Worm (Caenorhabditis elegans) whole organism, young adult: ENCODE data around the gene srsx-25.

Experiments used
- B0336.3 ChIP-seq: fragments of 200-800 bp; sonication (Bioruptor generic); IDR thresholded peaks from 2 replicates; pipeline ENCODE4 v1.3.6; 2022; ENCODE audit warnings: missing genetic modification characterization, missing compliant biosample characterization
- D2030.7 ChIP-seq: fragments of 200-800 bp; sonication (Bioruptor generic); IDR thresholded peaks from 2 replicates; pipeline ENCODE4 v1.3.6; 2022; ENCODE audit warnings: missing genetic modification reagents, missing genetic modification characterization, missing compliant biosample characterization
- F22D6.2 ChIP-seq: sonication (generic microtip); optimal IDR thresholded peaks from 2 replicates; lab custom pipeline; 2016; ENCODE audit warnings: mild to moderate bottlenecking, missing genetic modification characterization, missing compliant biosample characterization
- F23B12.7 ChIP-seq: sonication (generic microtip); optimal IDR thresholded peaks from 2 replicates; lab custom pipeline; 2017; ENCODE audit warnings: missing genetic modification characterization, mild to moderate bottlenecking, missing compliant biosample characterization, antibody characterized with exemption, moderate library complexity; ENCODE audit not compliant: insufficient read depth
- F33H1.4 ChIP-seq: fragments of 200-800 bp; sonication (Bioruptor generic); IDR thresholded peaks from 2 replicates; pipeline ENCODE4 v1.3.6; 2022; ENCODE audit warnings: missing genetic modification reagents, missing genetic modification characterization, missing compliant biosample characterization
- F52B5.7 ChIP-seq: sonication (generic microtip); optimal IDR thresholded peaks from 2 replicates; lab custom pipeline; 2016; ENCODE audit warnings: mild to moderate bottlenecking, missing genetic modification characterization, missing compliant biosample characterization
- F55B11.4 ChIP-seq: sonication (generic microtip); optimal IDR thresholded peaks from 2 replicates; lab custom pipeline; 2016; ENCODE audit warnings: missing compliant biosample characterization, missing genetic modification characterization, borderline replicate concordance; ENCODE audit not compliant: insufficient read depth
- K12H6.12 ChIP-seq: fragments of 200-800 bp; sonication (Bioruptor generic); optimal IDR thresholded peaks from 2 replicates; lab custom pipeline; 2018; ENCODE audit warnings: mild to moderate bottlenecking, missing genetic modification characterization, missing compliant biosample characterization
- Y67H2A.10 ChIP-seq: fragments of 200-800 bp; sonication (Bioruptor generic); conservative IDR thresholded peaks from 2 replicates; pipeline ENCODE4 v1.3.6; 2022; ENCODE audit warnings: missing genetic modification reagents, missing genetic modification characterization, missing compliant biosample characterization
- ZK185.1 ChIP-seq: sonication (generic microtip); optimal IDR thresholded peaks from 2 replicates; lab custom pipeline; 2016; ENCODE audit warnings: mild to moderate bottlenecking, missing genetic modification characterization, missing compliant biosample characterization; ENCODE audit not compliant: poor library complexity, severe bottlenecking
- akir-1 ChIP-seq: fragments of 200-800 bp; sonication (Bioruptor generic); optimal IDR thresholded peaks from 2 replicates; lab custom pipeline; 2018; ENCODE audit warnings: mild to moderate bottlenecking, missing genetic modification characterization, moderate library complexity, missing compliant biosample characterization
- ama-1 ChIP-seq, 3 experiments: fragments of 150-350 bp in 1 of 3; sonication (generic microtip) in 2 of 3; optimal IDR thresholded peaks; 2 replicates each; lab custom pipeline; 2014 to 2018; ENCODE audit warnings: missing biosample characterization in 2 of 3, missing genetic modification characterization in 2 of 3, missing genetic modification reagents in 2 of 3
- attf-3 ChIP-seq: fragments of 200-800 bp; sonication (Bioruptor generic); conservative IDR thresholded peaks from 2 replicates; pipeline ENCODE4 v1.3.6; 2022; ENCODE audit warnings: missing genetic modification reagents, missing genetic modification characterization, missing compliant biosample characterization
- attf-6 ChIP-seq: fragments of 200-800 bp; sonication (Bioruptor generic); IDR thresholded peaks from 2 replicates; pipeline ENCODE4 v1.3.6; 2022; ENCODE audit warnings: missing genetic modification reagents, missing genetic modification characterization, missing compliant biosample characterization
- bed-1 ChIP-seq: fragments of 200-800 bp; sonication (Bioruptor generic); IDR thresholded peaks from 2 replicates; pipeline ENCODE4 v1.3.6; 2022; ENCODE audit warnings: missing genetic modification reagents, missing genetic modification characterization, missing compliant biosample characterization
- ceh-100 ChIP-seq: fragments of 200-800 bp; sonication (Bioruptor generic); IDR thresholded peaks from 2 replicates; pipeline ENCODE4 v1.3.6; 2022; ENCODE audit warnings: missing genetic modification reagents, missing genetic modification characterization, missing compliant biosample characterization
- ceh-27 ChIP-seq: fragments of 200-800 bp; sonication (Bioruptor generic); optimal IDR thresholded peaks from 2 replicates; lab custom pipeline; 2018; ENCODE audit warnings: mild to moderate bottlenecking, missing genetic modification characterization, moderate library complexity, missing compliant biosample characterization
- ceh-58 ChIP-seq: fragments of 200-800 bp; sonication (Bioruptor generic); IDR thresholded peaks from 2 replicates; pipeline ENCODE4 v1.3.6; 2022; ENCODE audit warnings: missing genetic modification characterization, missing compliant biosample characterization
- dpff-1 ChIP-seq: sonication (generic microtip); optimal IDR thresholded peaks from 2 replicates; lab custom pipeline; 2017; ENCODE audit warnings: mild to moderate bottlenecking, missing genetic modification characterization, missing compliant biosample characterization
- dpl-1 ChIP-seq: fragments of 150-350 bp; optimal IDR thresholded peaks from 2 replicates; lab custom pipeline; 2014; ENCODE audit warnings: missing biosample characterization, missing genetic modification reagents, missing genetic modification characterization
- efl-1 ChIP-seq: fragments of 150-350 bp; optimal IDR thresholded peaks from 2 replicates; lab custom pipeline; 2014; ENCODE audit warnings: missing biosample characterization, missing genetic modification reagents, missing genetic modification characterization
- ekl-4 ChIP-seq: fragments of 200-800 bp; sonication (Bioruptor generic); IDR thresholded peaks from 2 replicates; pipeline ENCODE4 v1.3.6; 2022; ENCODE audit warnings: missing genetic modification reagents, missing genetic modification characterization, missing compliant biosample characterization
- gei-17 ChIP-seq: fragments of 200-800 bp; sonication (Bioruptor generic); optimal IDR thresholded peaks from 2 replicates; lab custom pipeline; 2018; ENCODE audit warnings: mild to moderate bottlenecking, missing genetic modification characterization, missing compliant biosample characterization
- him-1 ChIP-seq: sonication (generic microtip); optimal IDR thresholded peaks from 2 replicates; lab custom pipeline; 2016; ENCODE audit warnings: missing genotype, missing genetic modification reagents, missing genetic modification characterization, missing compliant biosample characterization
- hrde-1 ChIP-seq: sonication (generic microtip); optimal IDR thresholded peaks from 2 replicates; lab custom pipeline; 2016; ENCODE audit warnings: missing genetic modification characterization, mild to moderate bottlenecking, missing compliant biosample characterization, moderate library complexity, missing genotype, missing genetic modification reagents, borderline replicate concordance
- let-607 ChIP-seq, 2 experiments: fragments of 200-800 bp in 1 of 2; sonication (Bioruptor generic) in 1 of 2; sonication (generic microtip) in 1 of 2; optimal IDR thresholded peaks; 2 replicates each; lab custom pipeline; 2016 to 2018; ENCODE audit warnings: mild to moderate bottlenecking in 2 of 2, missing compliant biosample characterization in 2 of 2, missing genetic modification characterization in 2 of 2, moderate library complexity in 2 of 2, missing genotype in 1 of 2
- lin-35 ChIP-seq, 3 experiments: fragments of 150-350 bp in 2 of 3; sonication (generic microtip) in 1 of 3; optimal IDR thresholded peaks; 2 replicates each; lab custom pipeline; 2014 to 2018; ENCODE audit warnings: missing biosample characterization in 3 of 3, missing genetic modification characterization in 3 of 3, missing genetic modification reagents in 3 of 3
- lsl-1 ChIP-seq: fragments of 200-800 bp; sonication (Bioruptor generic); optimal IDR thresholded peaks from 2 replicates; lab custom pipeline; 2018; ENCODE audit warnings: mild to moderate bottlenecking, missing genetic modification characterization, moderate library complexity, missing compliant biosample characterization
- madf-3 ChIP-seq: fragments of 200-800 bp; sonication (Bioruptor generic); IDR thresholded peaks from 2 replicates; pipeline ENCODE4 v1.3.6; 2022; ENCODE audit warnings: missing genetic modification reagents, missing genetic modification characterization, missing compliant biosample characterization
- madf-6 ChIP-seq: fragments of 200-800 bp; sonication (Bioruptor generic); IDR thresholded peaks from 2 replicates; pipeline ENCODE4 v1.3.6; 2022; ENCODE audit warnings: missing genetic modification reagents, missing genetic modification characterization, missing compliant biosample characterization
- madf-8 ChIP-seq: fragments of 200-800 bp; sonication (Bioruptor generic); conservative IDR thresholded peaks from 2 replicates; pipeline ENCODE4 v1.3.6; 2022; ENCODE audit warnings: missing genetic modification reagents, missing genetic modification characterization, missing compliant biosample characterization
- mxl-1 ChIP-seq: sonication (generic microtip); optimal IDR thresholded peaks from 2 replicates; lab custom pipeline; 2016; ENCODE audit warnings: missing genetic modification characterization, missing compliant biosample characterization
- nhr-120 ChIP-seq: fragments of 200-800 bp; sonication (Bioruptor generic); IDR thresholded peaks from 2 replicates; pipeline ENCODE4 v1.3.6; 2022; ENCODE audit warnings: missing genetic modification characterization, missing compliant biosample characterization
- nhr-27 ChIP-seq: fragments of 200-800 bp; sonication (Bioruptor generic); optimal IDR thresholded peaks from 2 replicates; lab custom pipeline; 2018; ENCODE audit warnings: mild to moderate bottlenecking, missing genetic modification characterization, moderate library complexity, missing compliant biosample characterization
- rcor-1 ChIP-seq: fragments of 200-800 bp; sonication (Bioruptor generic); IDR thresholded peaks from 2 replicates; pipeline ENCODE4 v1.3.6; 2022; ENCODE audit warnings: missing genetic modification reagents, missing genetic modification characterization, missing compliant biosample characterization
- rec-8 ChIP-seq, 2 experiments: sonication (generic microtip); optimal IDR thresholded peaks; 2 replicates each; lab custom pipeline; 2016; ENCODE audit warnings: mild to moderate bottlenecking in 2 of 2, missing genetic modification characterization in 2 of 2, missing genetic modification reagents in 2 of 2, missing genotype in 2 of 2, missing biosample characterization in 1 of 2, missing compliant biosample characterization in 1 of 2, moderate library complexity in 1 of 2
- rpc-1 ChIP-seq, 2 experiments: fragments of 150-350 bp in 1 of 2; sonication (generic microtip) in 1 of 2; optimal IDR thresholded peaks; 2 replicates each; lab custom pipeline; 2014 to 2018; ENCODE audit warnings: missing biosample characterization in 1 of 2, missing genetic modification characterization in 1 of 2, missing genetic modification reagents in 1 of 2, missing genotype in 1 of 2
- snpc-1.1 ChIP-seq: sonication (generic microtip); optimal IDR thresholded peaks from 2 replicates; lab custom pipeline; 2017; ENCODE audit warnings: missing genetic modification characterization, mild to moderate bottlenecking, missing compliant biosample characterization, antibody characterized with exemption, moderate library complexity, missing genotype, missing genetic modification reagents; ENCODE audit not compliant: insufficient read depth
- snpc-1.3 ChIP-seq: sonication (generic microtip); optimal IDR thresholded peaks from 2 replicates; lab custom pipeline; 2017; ENCODE audit warnings: missing genetic modification characterization, mild to moderate bottlenecking, missing compliant biosample characterization, antibody characterized with exemption, moderate library complexity, missing genotype, missing genetic modification reagents; ENCODE audit not compliant: insufficient read depth
- snpc-4 ChIP-seq, 5 experiments: fragments of 150-350 bp in 1 of 5; sonication (generic microtip) in 4 of 5; optimal IDR thresholded peaks; 2 replicates each; lab custom pipeline; 2014 to 2018; ENCODE audit warnings: missing genetic modification characterization in 5 of 5, missing biosample characterization in 3 of 5, antibody characterized with exemption in 2 of 5, mild to moderate bottlenecking in 2 of 5, missing compliant biosample characterization in 2 of 5, missing genotype in 2 of 5, moderate library complexity in 2 of 5, missing genetic modification reagents in 1 of 5
- xnd-1 ChIP-seq: sonication (generic microtip); optimal IDR thresholded peaks from 2 replicates; lab custom pipeline; 2016; ENCODE audit warnings: missing genotype, missing genetic modification reagents, missing genetic modification characterization, missing compliant biosample characterization
- ztf-22 ChIP-seq: fragments of 200-800 bp; sonication (Bioruptor generic); optimal IDR thresholded peaks from 2 replicates; lab custom pipeline; 2018; ENCODE audit warnings: mild to moderate bottlenecking, missing genetic modification characterization, moderate library complexity, missing compliant biosample characterization

Gene srsx-25

DNA sequence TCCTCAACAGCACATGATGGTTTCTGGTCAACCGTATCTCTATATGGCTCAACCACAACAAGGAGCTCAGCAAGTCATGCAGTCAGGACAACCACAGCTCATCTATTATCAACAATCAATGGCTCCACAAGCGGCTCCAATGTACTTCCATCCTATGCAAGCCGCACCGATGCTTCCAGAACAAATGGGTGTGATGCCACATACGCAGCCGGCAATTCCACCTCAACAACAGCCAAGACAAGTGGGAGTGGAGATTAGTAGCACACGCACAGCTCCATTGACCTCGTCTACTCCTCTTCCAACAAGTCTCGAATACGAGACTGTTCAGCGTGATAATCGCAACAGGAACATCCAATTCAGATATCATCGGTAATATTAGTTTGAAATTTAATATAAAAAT lies 10.9 kb upstream of the srsx-25 start:
- TF ChIP-seq rpc-1 (optimal IDR thresholded peaks at IDR 0.05; lab: Kevin White, UChicago) (no peak), rpc-1 (tag; optimal IDR thresholded peaks at IDR 0.05; lab: Kevin White, UChicago) (no peak), dpl-1 (GFP tag; lab: Kevin White, UChicago) (no peak), gei-17 (GFP tag; lab: Kevin White, UChicago) (no peak), ceh-100 (GFP tag; lab: Robert Waterston, UW) (no peak), nhr-120 (GFP tag; lab: Robert Waterston, UW) (no peak), him-1 (tag; lab: Kevin White, UChicago) (no peak), akir-1 (GFP tag; lab: Kevin White, UChicago) (no peak), ekl-4 (GFP tag; lab: Robert Waterston, UW) (no peak), F33H1.4 (no peak), ztf-22 (GFP tag; lab: Kevin White, UChicago) (no peak), mxl-1 (tag; lab: Kevin White, UChicago) (no peak), madf-6 (GFP tag; lab: Robert Waterston, UW) (no peak), nhr-27 (tag; lab: Kevin White, UChicago) (no peak), dpff-1 (tag; lab: Kevin White, UChicago) (no peak), F23B12.7 (tag; lab: Kevin White, UChicago) (no peak)

DNA sequence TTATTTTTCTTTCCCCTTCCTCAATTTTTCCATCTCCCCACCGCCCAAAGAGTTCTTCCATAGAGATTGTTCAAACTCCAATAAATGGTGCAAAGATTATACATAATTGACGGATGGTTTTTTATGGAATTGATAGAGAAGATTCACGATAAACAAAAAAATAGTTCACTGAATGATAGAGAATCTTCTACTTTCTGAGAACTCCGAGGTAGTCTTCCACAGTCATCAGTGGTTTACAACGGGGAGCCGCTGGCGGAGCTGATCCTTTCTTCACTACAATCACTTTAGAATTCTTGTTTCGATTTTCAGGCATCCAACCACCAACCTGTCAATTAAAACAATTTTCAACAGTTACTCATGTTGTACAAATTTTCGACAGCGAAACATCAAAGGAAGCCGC lies 9.0 kb upstream of the srsx-25 start:
- TF ChIP-seq madf-3 = 0 out of 2 replicates have a peak, but pooled peaks have one; percentile 57
- TF ChIP-seq ZK185.1 = no peak
- TF ChIP-seq gei-17 (GFP tag; lab: Kevin White, UChicago) = no peak
- TF ChIP-seq rec-8 (tag; optimal IDR thresholded peaks at IDR 0.05; lab: Kevin White, UChicago) = no peak
- peak; percentile 4 for TF ChIP-seq lsl-1
- TF ChIP-seq mxl-1 (tag; lab: Kevin White, UChicago) = no peak
- no peak for TF ChIP-seq ama-1 (optimal IDR thresholded peaks at IDR 0.05; lab: Kevin White, UChicago)
- peak in 1 of 2 experiments; percentile 21 for TF ChIP-seq ama-1 (GFP tag; optimal IDR thresholded peaks at IDR 0.05; lab: Kevin White, UChicago)
- TF ChIP-seq F33H1.4 = 0 out of 2 replicates have a peak, but pooled peaks have one; percentile 8
- TF ChIP-seq efl-1 (GFP tag; lab: Kevin White, UChicago) = no peak
- no peak for TF ChIP-seq snpc-4 (GFP tag; optimal IDR thresholded peaks at IDR 0.05; lab: Kevin White, UChicago)
- TF ChIP-seq snpc-4 (tag; optimal IDR thresholded peaks at IDR 0.05; lab: Kevin White, UChicago) = peak in 1 of 4 experiments; percentile 44
- TF ChIP-seq B0336.3 (GFP tag; lab: Robert Waterston, UW) = peak; percentile 57; the same call in 1 of the 2 replicates
- no peak for TF ChIP-seq madf-8 (GFP tag; lab: Robert Waterston, UW)
- no peak for TF ChIP-seq rpc-1 (optimal IDR thresholded peaks at IDR 0.05; lab: Kevin White, UChicago)
- TF ChIP-seq rpc-1 (tag; optimal IDR thresholded peaks at IDR 0.05; lab: Kevin White, UChicago) = no peak
- TF ChIP-seq attf-6 = peak; percentile 74
- TF ChIP-seq hrde-1 (tag; lab: Kevin White, UChicago) = peak; percentile 20
- no peak for TF ChIP-seq lin-35 (GFP tag; optimal IDR thresholded peaks at IDR 0.05; lab: Kevin White, UChicago)
- no peak for TF ChIP-seq let-607 (tag; optimal IDR thresholded peaks at IDR 0.05; lab: Kevin White, UChicago)
- no peak for TF ChIP-seq D2030.7 (GFP tag; lab: Robert Waterston, UW)
- no peak for TF ChIP-seq Y67H2A.10 (GFP tag; lab: Robert Waterston, UW)
- no peak for TF ChIP-seq K12H6.12 (tag; lab: Kevin White, UChicago)
- peak; percentile 58 for TF ChIP-seq him-1 (tag; lab: Kevin White, UChicago)
- peak; percentile 15 for TF ChIP-seq F52B5.7 (tag; lab: Kevin White, UChicago)
- no peak for TF ChIP-seq attf-3 (GFP tag; lab: Robert Waterston, UW)
- TF ChIP-seq rcor-1 = peak; percentile 24; the same call in 1 of the 2 replicates
- TF ChIP-seq F55B11.4 (tag; lab: Kevin White, UChicago) = no peak
- 0 out of 2 replicates have a peak, but pooled peaks have one; percentile 30 for TF ChIP-seq ceh-58 (GFP tag; lab: Robert Waterston, UW)
- TF ChIP-seq ceh-27 (GFP tag; lab: Kevin White, UChicago) = no peak
- no peak for TF ChIP-seq snpc-1.1 (tag; lab: Kevin White, UChicago)
- no peak for TF ChIP-seq snpc-1.3
- TF ChIP-seq F22D6.2 = no peak
- no peak for TF ChIP-seq bed-1 (GFP tag; lab: Robert Waterston, UW)
- TF ChIP-seq xnd-1 (tag; lab: Kevin White, UChicago) = no peak
